Worm (Caenorhabditis elegans) whole organism, mixed stage, embryonic: ENCODE results near the gene ant-1.3.

ENCODE experiments used
- M03D4.4 ChIP-seq: sonication (generic microtip); optimal IDR thresholded peaks from 2 replicates; lab custom pipeline; 2017; ENCODE audit warnings: mild to moderate bottlenecking, missing genetic modification characterization, missing compliant biosample characterization
- ceh-39 ChIP-seq: fragments of 150-350 bp; optimal IDR thresholded peaks from 2 replicates; lab custom pipeline; 2014; ENCODE audit warnings: missing biosample characterization, missing genetic modification characterization
- ceh-43 ChIP-seq: fragments of 200-800 bp; sonication (Bioruptor generic); optimal IDR thresholded peaks from 2 replicates; lab custom pipeline; 2018; ENCODE audit warnings: mild to moderate bottlenecking, missing genetic modification characterization, moderate library complexity, missing compliant biosample characterization
- ceh-83 ChIP-seq: fragments of 200-800 bp; sonication (Bioruptor generic); optimal IDR thresholded peaks from 2 replicates; lab custom pipeline; 2018; ENCODE audit warnings: mild to moderate bottlenecking, missing genetic modification characterization, missing compliant biosample characterization
- ces-1 ChIP-seq: fragments of 150-350 bp; optimal IDR thresholded peaks from 2 replicates; lab custom pipeline; 2014; ENCODE audit warnings: missing biosample characterization, missing genetic modification reagents, missing genetic modification characterization
- cnd-1 ChIP-seq: fragments of 200-800 bp; sonication (Bioruptor generic); optimal IDR thresholded peaks from 2 replicates; lab custom pipeline; 2018; ENCODE audit warnings: mild to moderate bottlenecking, missing genetic modification characterization, missing compliant biosample characterization
- elt-1 ChIP-seq: sonication (generic microtip); optimal IDR thresholded peaks from 2 replicates; lab custom pipeline; 2017; ENCODE audit warnings: missing genetic modification characterization, mild to moderate bottlenecking, missing compliant biosample characterization, antibody characterized with exemption, moderate library complexity, borderline replicate concordance; ENCODE audit not compliant: insufficient read depth
- elt-3 ChIP-seq: fragments of 150-350 bp; optimal IDR thresholded peaks from 2 replicates; lab custom pipeline; 2014; ENCODE audit warnings: missing biosample characterization, missing genetic modification characterization
- flh-1 ChIP-seq: fragments of 200-800 bp; sonication (Bioruptor generic); optimal IDR thresholded peaks from 2 replicates; lab custom pipeline; 2018; ENCODE audit warnings: mild to moderate bottlenecking, missing genetic modification characterization, moderate library complexity, missing compliant biosample characterization
- ham-2 ChIP-seq: fragments of 200-800 bp; sonication (Bioruptor generic); optimal IDR thresholded peaks from 2 replicates; lab custom pipeline; 2018; ENCODE audit warnings: mild to moderate bottlenecking, missing genetic modification characterization, missing compliant biosample characterization
- hlh-1 ChIP-seq: fragments of 150-350 bp; optimal IDR thresholded peaks from 2 replicates; lab custom pipeline; 2014; ENCODE audit warnings: missing biosample characterization, missing genetic modification reagents, missing genetic modification characterization
- lin-13 ChIP-seq: fragments of 150-350 bp; optimal IDR thresholded peaks from 2 replicates; lab custom pipeline; 2014; ENCODE audit warnings: missing biosample characterization, missing genetic modification characterization
- lin-32 ChIP-seq: fragments of 200-800 bp; sonication (Bioruptor generic); optimal IDR thresholded peaks from 2 replicates; lab custom pipeline; 2018; ENCODE audit warnings: mild to moderate bottlenecking, missing genetic modification characterization, missing compliant biosample characterization
- mab-5 ChIP-seq: fragments of 150-350 bp; optimal IDR thresholded peaks from 2 replicates; lab custom pipeline; 2014; ENCODE audit warnings: missing biosample characterization, missing genetic modification characterization
- mep-1 ChIP-seq: fragments of 150-350 bp; optimal IDR thresholded peaks from 2 replicates; lab custom pipeline; 2017; ENCODE audit warnings: missing biosample characterization, missing genetic modification reagents, missing genetic modification characterization, inconsistent platforms
- mls-2 ChIP-seq: sonication (generic microtip); optimal IDR thresholded peaks from 2 replicates; lab custom pipeline; 2016; ENCODE audit warnings: mild to moderate bottlenecking, missing genetic modification characterization, moderate library complexity, missing compliant biosample characterization
- nhr-12 ChIP-seq: fragments of 150-350 bp; optimal IDR thresholded peaks from 2 replicates; lab custom pipeline; 2014; ENCODE audit warnings: missing biosample characterization, missing genetic modification characterization
- nhr-2 ChIP-seq: fragments of 150-350 bp; optimal IDR thresholded peaks from 2 replicates; lab custom pipeline; 2014; ENCODE audit warnings: missing biosample characterization, missing genetic modification characterization
- nhr-237 ChIP-seq: fragments of 150-350 bp; optimal IDR thresholded peaks from 2 replicates; lab custom pipeline; 2014; ENCODE audit warnings: missing biosample characterization, missing genetic modification characterization
- nhr-28 ChIP-seq: fragments of 150-350 bp; optimal IDR thresholded peaks from 2 replicates; lab custom pipeline; 2014; ENCODE audit warnings: missing biosample characterization, missing genetic modification characterization
- nhr-76 ChIP-seq: sonication (generic microtip); optimal IDR thresholded peaks from 2 replicates; lab custom pipeline; 2017; ENCODE audit warnings: missing biosample characterization, missing genetic modification characterization
- pha-4 ChIP-seq: fragments of 150-350 bp; optimal IDR thresholded peaks from 2 replicates; lab custom pipeline; 2018; ENCODE audit warnings: missing biosample characterization, missing genetic modification reagents, missing genetic modification characterization
- sem-2 ChIP-seq: fragments of 200-800 bp; sonication (Bioruptor generic); optimal IDR thresholded peaks from 2 replicates; lab custom pipeline; 2018; ENCODE audit warnings: mild to moderate bottlenecking, missing genetic modification characterization, missing compliant biosample characterization
- snpc-4 ChIP-seq: fragments of 150-350 bp; optimal IDR thresholded peaks from 2 replicates; lab custom pipeline; 2014; ENCODE audit warnings: missing biosample characterization, missing genetic modification characterization
- sptf-1 ChIP-seq: sonication (generic microtip); optimal IDR thresholded peaks from 2 replicates; lab custom pipeline; 2017; ENCODE audit warnings: mild to moderate bottlenecking, missing genetic modification characterization, moderate library complexity, missing compliant biosample characterization
- tbx-8 ChIP-seq: fragments of 200-800 bp; sonication (Bioruptor generic); optimal IDR thresholded peaks from 2 replicates; lab custom pipeline; 2018; ENCODE audit warnings: mild to moderate bottlenecking, missing genetic modification characterization, moderate library complexity, missing compliant biosample characterization
- unc-120 ChIP-seq: sonication (generic microtip); optimal IDR thresholded peaks from 2 replicates; lab custom pipeline; 2017; ENCODE audit warnings: missing genetic modification characterization, missing compliant biosample characterization; ENCODE audit not compliant: poor library complexity, severe bottlenecking
- unc-62 ChIP-seq: fragments of 150-350 bp; optimal IDR thresholded peaks from 2 replicates; lab custom pipeline; 2014; ENCODE audit warnings: missing biosample characterization, missing genetic modification reagents, missing genetic modification characterization
- zip-8 ChIP-seq: fragments of 150-350 bp; optimal IDR thresholded peaks from 2 replicates; lab custom pipeline; 2014; ENCODE audit warnings: missing biosample characterization, missing genetic modification characterization
- ztf-11 ChIP-seq: fragments of 150-350 bp; optimal IDR thresholded peaks from 2 replicates; lab custom pipeline; 2014; ENCODE audit warnings: missing biosample characterization, missing genetic modification characterization

Gene ant-1.3

ce11 chrIV:9737204-9737790 lies 28.2 kb upstream of the ant-1.3 start, which contains the start of gene cka-1:
TSS of gene cka-1 (minus strand) at chrIV:9737621.
- TF ChIP-seq nhr-237, result no peak
- no peak for TF ChIP-seq ceh-83 (GFP tag; lab: Kevin White, UChicago)
- no peak for TF ChIP-seq ham-2
- TF ChIP-seq mls-2 (tag; lab: Kevin White, UChicago), result no peak
- no peak for TF ChIP-seq sptf-1
- no peak for TF ChIP-seq elt-1 (tag; lab: Kevin White, UChicago)
- TF ChIP-seq sem-2 (GFP tag; lab: Kevin White, UChicago), result no peak
- TF ChIP-seq nhr-2, result no peak
- TF ChIP-seq snpc-4 (tag; lab: Kevin White, UChicago), result no peak
- TF ChIP-seq unc-62 (GFP tag; lab: Kevin White, UChicago), result no peak

- TF ChIP-seq elt-3 (tag; lab: Kevin White, UChicago) (no peak), ham-2 (no peak), mep-1 (tag; lab: Kevin White, UChicago) (no peak)
Measured at ce11 chrIV:9735750-9736149, 26.6 kb upstream of the ant-1.3 start.

ce11 chrIV:9734861-9735260 lies 25.8 kb upstream of the ant-1.3 start:
- TF ChIP-seq unc-62 (GFP tag; lab: Kevin White, UChicago) (no peak), cnd-1 (tag; lab: Kevin White, UChicago) (no peak), unc-120 (tag; lab: Kevin White, UChicago) (peak; percentile 56), lin-32 (GFP tag; lab: Kevin White, UChicago) (no peak), ztf-11 (tag; lab: Kevin White, UChicago) (no peak), tbx-8 (GFP tag; lab: Kevin White, UChicago) (no peak)
- TF ChIP-seq, all 35 proteins: peak for 1

ce11 chrIV:9733904-9734303 lies 24.8 kb upstream of the ant-1.3 start:
- TF ChIP-seq lin-13 (tag; lab: Kevin White, UChicago) (no peak), ceh-43 (GFP tag; lab: Kevin White, UChicago) (no peak), tbx-8 (GFP tag; lab: Kevin White, UChicago) (no peak), ztf-11 (tag; lab: Kevin White, UChicago) (no peak), pha-4 (tag; lab: Kevin White, UChicago) (no peak), zip-8 (tag; lab: Kevin White, UChicago) (no peak)

- TF ChIP-seq elt-3 (tag; lab: Kevin White, UChicago) (no peak), nhr-28 (tag; lab: Kevin White, UChicago) (no peak), ces-1 (GFP tag; lab: Kevin White, UChicago) (no peak), ztf-11 (tag; lab: Kevin White, UChicago) (no peak), lin-32 (GFP tag; lab: Kevin White, UChicago) (no peak), mab-5 (no peak), nhr-2 (no peak), ham-2 (no peak), zip-8 (tag; lab: Kevin White, UChicago) (no peak), elt-1 (tag; lab: Kevin White, UChicago) (no peak), ceh-39 (tag; lab: Kevin White, UChicago) (no peak), unc-120 (tag; lab: Kevin White, UChicago) (no peak), pha-4 (tag; lab: Kevin White, UChicago) (no peak), hlh-1 (no peak), flh-1 (GFP tag; lab: Kevin White, UChicago) (no peak), unc-62 (GFP tag; lab: Kevin White, UChicago) (no peak), sem-2 (GFP tag; lab: Kevin White, UChicago) (no peak), nhr-12 (tag; lab: Kevin White, UChicago) (no peak), nhr-76 (tag; lab: Kevin White, UChicago) (no peak), M03D4.4 (tag; lab: Kevin White, UChicago) (no peak)
Measured at ce11 chrIV:9728376-9728775, 19.3 kb upstream of the ant-1.3 start, which contains the start of gene nhr-100. TSS of gene nhr-100 (plus strand) at chrIV:9728676.
